Fruit fly (Drosophila melanogaster): ENCODE measurements around the gene Mrp4.

Mrp4 gene

dm6 chr3R:11613252-11614036 lies 44.4 kb downstream of the Mrp4 start (continued):
- TF ChIP-seq CG9876 (GFP tag; optimal IDR thresholded peaks at IDR 0.05) (peak; percentile 74), CG16779 (GFP tag; IDR thresholded peaks at IDR 0.05) (peak; percentile 13; the same call in 1 of the 2 replicates), MTF-1 (GFP tag; optimal IDR thresholded peaks at IDR 0.05; ENCODE audit: borderline replicate concordance) (no peak), slp2 (GFP tag; optimal IDR thresholded peaks at IDR 0.05) (peak; percentile 24), Nf-YB (GFP tag; optimal IDR thresholded peaks at IDR 0.05) (no peak), org-1 (GFP tag; optimal IDR thresholded peaks at IDR 0.05) (no peak), CG30020 (tag; optimal IDR thresholded peaks at IDR 0.05) (no peak), CG3163 (GFP tag; optimal IDR thresholded peaks at IDR 0.05) (peak; percentile 44), Gsc (GFP tag; IDR thresholded peaks at IDR 0.05) (no peak), CG32772 (GFP tag; IDR thresholded peaks at IDR 0.05) (peak; percentile 74), cg (GFP tag; optimal IDR thresholded peaks at IDR 0.05) (no peak), CG8359 (GFP tag; optimal IDR thresholded peaks at IDR 0.05; ENCODE audit: borderline replicate concordance) (no peak), Adf1 (GFP tag; IDR thresholded peaks at IDR 0.05) (no peak), CG15073 (GFP tag; optimal IDR thresholded peaks at IDR 0.05) (peak; percentile 37), B-H1 (GFP tag; IDR thresholded peaks at IDR 0.05) (no peak; the same call in 2 of the 3 replicates), CG7786 (GFP tag; optimal IDR thresholded peaks at IDR 0.05) (peak; percentile 34), ara (GFP tag; IDR thresholded peaks at IDR 0.05) (no peak), tgo (GFP tag; IDR thresholded peaks at IDR 0.05) (peak; percentile 65), lola (GFP tag; optimal IDR thresholded peaks at IDR 0.05) (peak in 1 of 3 experiments; percentile 32), usp (GFP tag; optimal IDR thresholded peaks at IDR 0.05) (no peak), scrt (GFP tag; optimal IDR thresholded peaks at IDR 0.05) (no peak), zfh1 (GFP tag; IDR thresholded peaks at IDR 0.05) (peak; percentile 70; the same call in 2 of the 3 replicates), CG17802 (tag; optimal IDR thresholded peaks at IDR 0.05) (peak; percentile 1), Camta (GFP tag; optimal IDR thresholded peaks at IDR 0.05) (peak; percentile 48), CG7963 (GFP tag; IDR thresholded peaks at IDR 0.05; ENCODE audit: partially characterized antibody) (peak; percentile 25; the same call in 1 of the 3 replicates), CG17829 (tag; optimal IDR thresholded peaks at IDR 0.05) (peak; percentile 78), GATAe (GFP tag; conservative IDR thresholded peaks at IDR 0.05) (no peak), CG14014 (GFP tag; IDR thresholded peaks at IDR 0.05) (peak; percentile 64), Dbx (GFP tag; IDR thresholded peaks at IDR 0.05) (peak; percentile 79), pfk (GFP tag; optimal IDR thresholded peaks at IDR 0.05) (no peak), Doc2 (GFP tag; IDR thresholded peaks at IDR 0.05) (no peak), Mrtf (GFP tag; IDR thresholded peaks at IDR 0.05) (peak; percentile 67; the same call in 2 of the 3 replicates), Spps (tag; optimal IDR thresholded peaks at IDR 0.05) (peak; percentile 33), nau (GFP tag; optimal IDR thresholded peaks at IDR 0.05) (peak; percentile 18), Tbp (GFP tag; optimal IDR thresholded peaks at IDR 0.05) (no peak), Meics (GFP tag; optimal IDR thresholded peaks at IDR 0.05) (peak; percentile 6), Bgb (GFP tag; IDR thresholded peaks at IDR 0.05; ENCODE audit: partially characterized antibody) (peak; percentile 84), PHDP (tag; optimal IDR thresholded peaks at IDR 0.05) (peak; percentile 60), sim (GFP tag; IDR thresholded peaks at IDR 0.05) (no peak), CG2875 (GFP tag; optimal IDR thresholded peaks at IDR 0.05) (no peak), lilli (GFP tag; optimal IDR thresholded peaks at IDR 0.05) (peak; percentile 66), CG10543 (GFP tag; optimal IDR thresholded peaks at IDR 0.05) (no peak), crp (GFP tag; optimal IDR thresholded peaks at IDR 0.05) (no peak), ERR (GFP tag; optimal IDR thresholded peaks at IDR 0.05) (peak; percentile 4), CG9609 (GFP tag; optimal IDR thresholded peaks at IDR 0.05) (peak; percentile 64), Max (GFP tag; optimal IDR thresholded peaks at IDR 0.05) (peak; percentile 5), CG17361 (GFP tag; IDR thresholded peaks at IDR 0.05) (peak; percentile 73), bbx (GFP tag; IDR thresholded peaks at IDR 0.05; ENCODE audit: partially characterized antibody) (peak; percentile 61), zfh2 (GFP tag; optimal IDR thresholded peaks at IDR 0.05) (peak; percentile 3)
